Worm (Caenorhabditis elegans) whole organism, L4 larva: ENCODE measurements around the gene Y46B2A.3.

ENCODE experiments used
- D1046.2 ChIP-seq: fragments of 200-800 bp; sonication (Bioruptor generic); IDR thresholded peaks from 2 replicates; pipeline ENCODE4 v1.3.6; 2022; ENCODE audit warnings: missing genetic modification characterization, missing compliant biosample characterization
- F10B5.3 ChIP-seq: sonication (generic microtip); optimal IDR thresholded peaks from 2 replicates; lab custom pipeline; 2016; ENCODE audit warnings: mild to moderate bottlenecking, missing genetic modification characterization, missing compliant biosample characterization
- F26F4.8 ChIP-seq: fragments of 200-800 bp; sonication (Bioruptor generic); conservative IDR thresholded peaks from 2 replicates; pipeline ENCODE4 v1.3.6; 2022; ENCODE audit warnings: missing genetic modification characterization, missing compliant biosample characterization
- F37D6.2 ChIP-seq: sonication (generic microtip); optimal IDR thresholded peaks from 2 replicates; lab custom pipeline; 2016; ENCODE audit warnings: mild to moderate bottlenecking, missing genetic modification characterization, missing compliant biosample characterization
- F44E2.7 ChIP-seq: fragments of 200-800 bp; sonication (Bioruptor generic); IDR thresholded peaks from 2 replicates; pipeline ENCODE4 v2.1.2; 2022; ENCODE audit warnings: missing genetic modification characterization, missing compliant biosample characterization
- T26A8.4 ChIP-seq: fragments of 200-800 bp; sonication (Bioruptor generic); IDR thresholded peaks from 2 replicates; pipeline ENCODE4 v1.3.6; 2022; ENCODE audit warnings: missing genetic modification characterization, missing compliant biosample characterization
- Y5F2A.4 ChIP-seq: fragments of 200-800 bp; sonication (Bioruptor generic); optimal IDR thresholded peaks from 2 replicates; lab custom pipeline; 2018; ENCODE audit warnings: mild to moderate bottlenecking, missing genetic modification characterization, missing compliant biosample characterization
- aha-1 ChIP-seq: fragments of 150-350 bp; peaks from one replicate; lab custom pipeline; 2014; ENCODE audit warnings: missing biosample characterization, missing genetic modification characterization
- aly-2 ChIP-seq: sonication (generic microtip); optimal IDR thresholded peaks from 2 replicates; lab custom pipeline; 2018; ENCODE audit warnings: missing biosample characterization, missing genetic modification characterization
- ama-1 ChIP-seq: fragments of 150-350 bp; optimal IDR thresholded peaks from 2 replicates; lab custom pipeline; 2014; ENCODE audit warnings: inconsistent platforms, mixed read lengths
- attf-4 ChIP-seq: sonication (generic microtip); optimal IDR thresholded peaks from 3 replicates; lab custom pipeline; 2017; ENCODE audit warnings: missing biosample characterization, missing genetic modification characterization
- ceh-20 ChIP-seq: fragments of 200-800 bp; sonication (Bioruptor generic); IDR thresholded peaks from 2 replicates; pipeline ENCODE4 v1.3.6; 2022; ENCODE audit warnings: missing genetic modification reagents, missing genetic modification characterization, missing compliant biosample characterization
- ces-1 ChIP-seq: fragments of 150-350 bp; sonication (generic microtip); optimal IDR thresholded peaks from 4 replicates; lab custom pipeline; 2014; ENCODE audit warnings: missing biosample characterization, missing genetic modification reagents, missing genetic modification characterization
- daf-12 ChIP-seq: fragments of 150-350 bp; optimal IDR thresholded peaks from 2 replicates; lab custom pipeline; 2014; ENCODE audit warnings: missing biosample characterization, missing genetic modification reagents, missing genetic modification characterization
- daf-16 ChIP-seq, 3 experiments: sonication (generic microtip); optimal IDR thresholded peaks; 2 replicates each; lab custom pipeline; 2016 to 2017; ENCODE audit warnings: missing genetic modification characterization in 3 of 3, missing genetic modification reagents in 3 of 3, mild to moderate bottlenecking in 2 of 3, missing compliant biosample characterization in 2 of 3, missing biosample characterization in 1 of 3, moderate library complexity in 1 of 3
- daf-19 ChIP-seq: fragments of 200-800 bp; sonication (Bioruptor generic); conservative IDR thresholded peaks from 2 replicates; pipeline ENCODE4 v1.3.6; 2022; ENCODE audit warnings: missing genetic modification characterization, missing compliant biosample characterization
- dmd-9 ChIP-seq: fragments of 200-800 bp; sonication (Bioruptor generic); IDR thresholded peaks from 2 replicates; pipeline ENCODE4 v1.3.6; 2022; ENCODE audit warnings: missing genetic modification reagents, missing genetic modification characterization, missing compliant biosample characterization
- duxl-1 ChIP-seq: sonication (generic microtip); optimal IDR thresholded peaks from 2 replicates; lab custom pipeline; 2016; ENCODE audit warnings: mild to moderate bottlenecking, missing genetic modification characterization, moderate library complexity, missing compliant biosample characterization; ENCODE audit not compliant: poor library complexity
- dve-1 ChIP-seq: sonication (generic microtip); optimal IDR thresholded peaks from 2 replicates; lab custom pipeline; 2017; ENCODE audit warnings: antibody characterized with exemption, mild to moderate bottlenecking, missing genetic modification characterization, missing compliant biosample characterization; ENCODE audit not compliant: insufficient read depth
- egl-27 ChIP-seq: sonication (generic microtip); optimal IDR thresholded peaks from 3 replicates; lab custom pipeline; 2017; ENCODE audit warnings: missing biosample characterization, missing genetic modification reagents, missing genetic modification characterization
- fos-1 ChIP-seq: fragments of 150-350 bp; optimal IDR thresholded peaks from 2 replicates; lab custom pipeline; 2014; ENCODE audit warnings: missing biosample characterization, missing genetic modification characterization
- jun-1 ChIP-seq: fragments of 150-350 bp; optimal IDR thresholded peaks from 2 replicates; lab custom pipeline; 2014; ENCODE audit warnings: missing biosample characterization, missing genetic modification reagents, missing genetic modification characterization
- lin-1 ChIP-seq: fragments of 200-800 bp; sonication (Bioruptor generic); IDR thresholded peaks from 2 replicates; pipeline ENCODE4 v1.3.6; 2022; ENCODE audit warnings: missing genetic modification reagents, missing genetic modification characterization, missing compliant biosample characterization
- lin-29 ChIP-seq: fragments of 200-800 bp; sonication (Bioruptor generic); IDR thresholded peaks from 2 replicates; pipeline ENCODE4 v1.3.6; 2022; ENCODE audit warnings: missing genetic modification reagents, missing genetic modification characterization, missing compliant biosample characterization
- lin-38 ChIP-seq: fragments of 200-800 bp; sonication (Bioruptor generic); IDR thresholded peaks from 2 replicates; pipeline ENCODE4 v1.3.6; 2022; ENCODE audit warnings: missing genetic modification reagents, missing genetic modification characterization, missing compliant biosample characterization
- mep-1 ChIP-seq: fragments of 150-350 bp; sonication (generic microtip); optimal IDR thresholded peaks from 3 replicates; lab custom pipeline; 2014; ENCODE audit warnings: missing biosample characterization, missing genetic modification characterization
- mes-2 ChIP-seq: sonication (generic microtip); optimal IDR thresholded peaks from 2 replicates; lab custom pipeline; 2016; ENCODE audit warnings: missing genotype, mild to moderate bottlenecking, missing genetic modification characterization, missing compliant biosample characterization; ENCODE audit not compliant: poor library complexity, severe bottlenecking
- nhr-10 ChIP-seq: fragments of 150-350 bp; optimal IDR thresholded peaks from 2 replicates; lab custom pipeline; 2014; ENCODE audit warnings: missing biosample characterization, missing genetic modification characterization
- nhr-11 ChIP-seq: fragments of 150-350 bp; optimal IDR thresholded peaks from 2 replicates; lab custom pipeline; 2014; ENCODE audit warnings: missing biosample characterization, missing genetic modification characterization
- nhr-6 ChIP-seq: fragments of 150-350 bp; optimal IDR thresholded peaks from 2 replicates; lab custom pipeline; 2014; ENCODE audit warnings: missing biosample characterization, missing genetic modification characterization
- nhr-76 ChIP-seq: fragments of 150-350 bp; optimal IDR thresholded peaks from 2 replicates; lab custom pipeline; 2014; ENCODE audit warnings: missing biosample characterization, missing genetic modification characterization
- nhr-77 ChIP-seq: fragments of 150-350 bp; optimal IDR thresholded peaks from 2 replicates; lab custom pipeline; 2014; ENCODE audit warnings: missing biosample characterization, missing genetic modification characterization
- pha-4 ChIP-seq, 2 experiments: fragments of 150-350 bp in 1 of 2; fragments of 200-800 bp in 1 of 2; sonication (Bioruptor generic) in 1 of 2; IDR thresholded peaks in 1 of 2; optimal IDR thresholded peaks in 1 of 2; 2 replicates each; pipeline versions ENCODE4 v1.3.6 to Lab custom; 2014 to 2022; ENCODE audit warnings: missing genetic modification characterization in 2 of 2, missing genetic modification reagents in 2 of 2, missing biosample characterization in 1 of 2, missing compliant biosample characterization in 1 of 2
- php-3 ChIP-seq: fragments of 200-800 bp; sonication (Bioruptor generic); IDR thresholded peaks from 2 replicates; pipeline ENCODE4 v1.3.6; 2022; ENCODE audit warnings: missing genetic modification reagents, missing genetic modification characterization, missing compliant biosample characterization
- tag-97 ChIP-seq: fragments of 200-800 bp; sonication (Bioruptor generic); IDR thresholded peaks from 2 replicates; pipeline ENCODE4 v1.3.6; 2022; ENCODE audit warnings: missing genetic modification characterization, missing compliant biosample characterization
- unc-130 ChIP-seq: sonication (generic microtip); optimal IDR thresholded peaks from 2 replicates; lab custom pipeline; 2016; ENCODE audit warnings: missing genetic modification reagents, missing genetic modification characterization, missing compliant biosample characterization
- vab-7 ChIP-seq: fragments of 200-800 bp; sonication (Bioruptor generic); IDR thresholded peaks from 2 replicates; pipeline ENCODE4 v1.3.6; 2022; ENCODE audit warnings: missing genetic modification reagents, missing genetic modification characterization, missing compliant biosample characterization
- zip-11 ChIP-seq: fragments of 200-800 bp; sonication (Bioruptor generic); IDR thresholded peaks from 2 replicates; pipeline ENCODE4 v1.3.6; 2022; ENCODE audit warnings: missing genetic modification characterization, missing compliant biosample characterization
- ztf-11 ChIP-seq: fragments of 150-350 bp; optimal IDR thresholded peaks from 2 replicates; lab custom pipeline; 2014; ENCODE audit warnings: missing biosample characterization, missing genetic modification characterization

Y46B2A.3 gene

DNA sequence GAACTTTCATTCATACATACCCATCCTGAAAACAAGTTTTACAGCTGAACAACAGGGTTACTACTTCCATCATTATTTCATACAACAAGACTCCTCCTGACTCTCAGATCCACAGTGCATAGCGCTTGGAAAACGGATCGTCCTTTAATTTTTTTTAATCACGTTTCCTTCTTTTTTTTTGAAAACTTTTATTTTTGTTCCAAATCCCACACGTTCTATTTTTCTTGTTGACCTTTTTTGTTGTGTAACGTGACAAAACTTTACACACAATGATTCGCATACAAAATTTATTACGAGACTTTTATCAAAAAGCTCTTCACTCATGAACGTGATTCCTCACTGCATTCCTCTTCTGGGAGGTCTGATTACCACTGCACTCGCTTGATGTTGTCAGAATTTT is 26.6 kb downstream of the Y46B2A.3 start, which contains the start of gene clc-33:
clc-33 (plus strand) TSS at position 301 of the 400 bp plus-strand sequence.
- TF ChIP-seq ztf-11 (tag; lab: Kevin White, UChicago) (no peak), ceh-20 (no peak), nhr-76 (tag; lab: Kevin White, UChicago) (no peak), php-3 (GFP tag; lab: Robert Waterston, UW) (no peak)

DNA sequence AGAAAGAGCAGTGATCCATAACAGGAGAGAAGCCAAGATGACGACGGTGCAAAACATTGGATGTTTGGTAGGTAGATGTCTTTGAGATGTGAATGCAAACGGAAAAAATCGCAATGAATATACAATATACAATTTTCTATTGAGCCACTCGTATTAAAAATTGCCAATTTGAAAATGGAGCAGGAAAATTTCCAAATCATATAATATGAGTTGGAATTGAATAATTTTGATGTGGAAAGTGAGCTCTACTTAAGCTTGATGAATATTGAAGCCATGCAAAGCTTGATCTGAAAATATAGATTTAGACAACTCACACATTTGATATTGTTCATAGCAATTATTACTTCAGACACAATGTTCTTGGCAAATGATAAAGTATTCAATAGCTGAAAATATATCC is 28.3 kb downstream of the Y46B2A.3 start, which contains the start of gene F28A10.8:
F28A10.8 (minus strand) TSS at position 101 of the 400 bp plus-strand sequence.
- TF ChIP-seq daf-12 (tag; lab: Kevin White, UChicago) (no peak), vab-7 (GFP tag; lab: Robert Waterston, UW) (no peak), dmd-9 (GFP tag; lab: Robert Waterston, UW) (no peak), ama-1 (no peak), nhr-11 (tag; lab: Kevin White, UChicago) (no peak), duxl-1 (tag; lab: Kevin White, UChicago) (no peak), egl-27 (no peak), nhr-6 (tag; lab: Kevin White, UChicago) (no peak), nhr-77 (tag; lab: Kevin White, UChicago) (no peak), aha-1 (tag; lab: Kevin White, UChicago) (no peak), F44E2.7 (no peak), tag-97 (no peak), daf-19 (GFP tag; lab: Robert Waterston, UW) (no peak), mes-2 (tag; lab: Kevin White, UChicago) (no peak), jun-1 (no peak), D1046.2 (GFP tag; lab: Robert Waterston, UW) (no peak), fos-1 (no peak), lin-38 (GFP tag; lab: Robert Waterston, UW) (no peak), daf-16 (GFP tag; optimal IDR thresholded peaks at IDR 0.05; lab: Kevin White, UChicago) (no peak), daf-16 (tag; optimal IDR thresholded peaks at IDR 0.05; lab: Kevin White, UChicago) (no peak), ceh-20 (no peak)

DNA sequence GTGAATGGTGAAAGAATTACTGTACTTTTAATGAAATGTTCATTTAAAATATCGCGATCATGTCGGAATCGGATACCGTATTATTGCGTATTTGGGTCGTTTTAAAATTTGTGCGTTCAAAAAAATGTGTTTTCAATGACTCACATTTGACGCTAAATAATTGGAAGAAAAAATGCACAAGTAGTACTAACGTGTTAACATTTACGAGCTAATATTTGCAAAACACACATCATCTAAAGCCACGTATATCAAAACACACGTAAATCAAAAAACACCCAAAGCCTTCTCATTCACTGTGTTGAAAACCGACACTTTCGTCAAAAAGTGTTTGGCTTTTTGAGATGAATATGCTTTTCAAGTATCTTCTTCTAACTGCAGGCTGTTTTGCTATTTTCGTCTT is 41.2 kb downstream of the Y46B2A.3 start, which contains the start of gene F28A10.1:
F28A10.1 (plus strand) TSS at position 301 of the 400 bp plus-strand sequence.
- peak; percentile 8 for TF ChIP-seq aha-1 (tag; lab: Kevin White, UChicago)
- TF ChIP-seq attf-4 = no peak

DNA sequence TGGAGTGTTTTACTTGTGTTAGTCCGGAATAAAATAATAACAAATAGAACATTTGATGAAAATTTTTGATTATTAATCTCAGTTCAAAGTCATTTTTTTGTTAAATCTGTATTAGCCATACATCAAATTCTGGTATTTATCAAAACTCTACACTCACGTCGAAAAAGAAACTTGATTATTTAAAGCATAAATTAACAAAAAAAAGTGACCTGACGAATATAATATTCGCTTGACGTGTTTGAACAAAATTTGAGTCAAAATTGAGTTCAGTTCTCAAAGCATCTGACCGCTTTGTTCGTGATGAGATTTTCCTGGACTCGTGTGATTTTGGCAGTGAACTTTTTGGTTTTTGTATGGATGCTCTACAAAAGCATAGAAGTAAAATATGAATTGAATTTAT is 43.2 kb downstream of the Y46B2A.3 start, which contains the start of gene F46F5.10:
F46F5.10 (plus strand) TSS at position 301 of the 400 bp plus-strand sequence.
- TF ChIP-seq T26A8.4 (GFP tag; lab: Robert Waterston, UW) (no peak), mes-2 (tag; lab: Kevin White, UChicago) (no peak), daf-12 (tag; lab: Kevin White, UChicago) (no peak), pha-4 (GFP tag; IDR thresholded peaks at IDR 0.05; lab: Robert Waterston, UW) (no peak), pha-4 (tag; optimal IDR thresholded peaks at IDR 0.05; lab: Kevin White, UChicago) (no peak), F26F4.8 (no peak), lin-29 (no peak), mep-1 (tag; lab: Kevin White, UChicago) (no peak), lin-1 (GFP tag; lab: Robert Waterston, UW) (no peak), dve-1 (tag; lab: Kevin White, UChicago) (no peak), F37D6.2 (tag; lab: Kevin White, UChicago) (no peak), unc-130 (no peak), nhr-10 (tag; lab: Kevin White, UChicago) (no peak), nhr-76 (tag; lab: Kevin White, UChicago) (no peak), aly-2 (no peak), Y5F2A.4 (no peak), ces-1 (no peak), F10B5.3 (no peak), zip-11 (GFP tag; lab: Robert Waterston, UW) (no peak), vab-7 (GFP tag; lab: Robert Waterston, UW) (no peak), nhr-77 (tag; lab: Kevin White, UChicago) (no peak)
- TF ChIP-seq, all 104 proteins: peak for 0
